Fruit fly (Drosophila melanogaster): Measurements from ENCODE around the gene CG18641.

The CG18641 gene

DNA sequence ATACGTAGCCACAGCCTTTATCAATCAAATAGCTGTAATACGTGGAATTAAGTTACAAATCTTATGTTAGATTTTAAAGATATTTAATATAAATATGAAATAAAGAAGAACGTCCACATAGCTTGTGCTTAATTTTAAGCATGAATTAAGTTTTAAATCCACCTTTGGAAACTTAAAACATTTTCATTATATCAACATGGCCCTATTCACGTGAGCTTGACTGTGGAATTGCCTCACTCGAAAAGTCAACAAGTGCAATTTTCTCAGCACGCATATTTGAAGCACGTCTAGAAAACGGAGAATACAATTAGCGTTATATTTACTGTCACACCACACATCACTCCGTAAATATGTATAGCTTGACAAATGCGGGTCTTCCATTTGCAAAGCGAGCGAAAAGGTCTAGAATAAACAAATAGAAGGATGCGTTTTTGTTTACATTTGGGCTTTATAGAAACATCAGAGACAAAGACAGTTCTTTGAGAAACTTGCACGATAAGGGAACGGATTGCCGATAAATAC lies 51.4 kb downstream of the CG18641 start (continued):
- TF ChIP-seq bcd (GFP tag; optimal IDR thresholded peaks at IDR 0.05) (peak; percentile 84), twi (tag; optimal IDR thresholded peaks at IDR 0.05) (peak; percentile 81), Jarid2 (GFP tag; optimal IDR thresholded peaks at IDR 0.05) (peak; percentile 66), tap (tag; optimal IDR thresholded peaks at IDR 0.05) (peak; percentile 92), CG34376 (GFP tag; optimal IDR thresholded peaks at IDR 0.05) (peak; percentile 64), CG15269 (tag; optimal IDR thresholded peaks at IDR 0.05) (peak; percentile 93), CG10267 (tag; optimal IDR thresholded peaks at IDR 0.05) (peak; percentile 87), unpg (GFP tag; optimal IDR thresholded peaks at IDR 0.05) (peak; percentile 96), Dad (GFP tag; optimal IDR thresholded peaks at IDR 0.05) (peak; percentile 56), Poxn (GFP tag; IDR thresholded peaks at IDR 0.05) (0 out of 2 replicates have a peak, but pooled peaks have one; percentile 10), sens (GFP tag) (peak; percentile 95), dimm (GFP tag; IDR thresholded peaks at IDR 0.05) (no peak), BEAF-32 (GFP tag; optimal IDR thresholded peaks at IDR 0.05) (no peak), yki (optimal IDR thresholded peaks at IDR 0.05) (no peak), NFAT (GFP tag; IDR thresholded peaks at IDR 0.05) (peak; percentile 64), otp (GFP tag; IDR thresholded peaks at IDR 0.05) (peak; percentile 89; the same call in 2 of the 3 replicates), row (GFP tag; IDR thresholded peaks at IDR 0.05) (peak; percentile 92), Sry-δ (GFP tag; optimal IDR thresholded peaks at IDR 0.05) (no peak), Tbp (GFP tag; optimal IDR thresholded peaks at IDR 0.05) (no peak), ERR (GFP tag; optimal IDR thresholded peaks at IDR 0.05) (no peak), CG31365 (tag; optimal IDR thresholded peaks at IDR 0.05) (peak; percentile 43), CG1647 (GFP tag; optimal IDR thresholded peaks at IDR 0.05) (peak; percentile 55), Atf6 (GFP tag; IDR thresholded peaks at IDR 0.05) (peak; percentile 84), jing (GFP tag; optimal IDR thresholded peaks at IDR 0.05) (peak; percentile 52), sim (GFP tag; IDR thresholded peaks at IDR 0.05) (0 out of 2 replicates have a peak, but pooled peaks have one; percentile 28), fru (optimal IDR thresholded peaks at IDR 0.05) (no peak), CG33557 (GFP tag; optimal IDR thresholded peaks at IDR 0.05) (peak; percentile 77), CG3163 (GFP tag; optimal IDR thresholded peaks at IDR 0.05) (no peak), CG10565 (GFP tag; optimal IDR thresholded peaks at IDR 0.05) (peak; percentile 59), Lhr (GFP tag; optimal IDR thresholded peaks at IDR 0.05) (peak; percentile 51), sisA (GFP tag; IDR thresholded peaks at IDR 0.05) (peak; percentile 80), trem (tag; optimal IDR thresholded peaks at IDR 0.05) (peak; percentile 88), stc (GFP tag; IDR thresholded peaks at IDR 0.05) (peak; percentile 87), CG10209 (GFP tag; optimal IDR thresholded peaks at IDR 0.05) (peak; percentile 84), exex (tag; optimal IDR thresholded peaks at IDR 0.05) (peak; percentile 63), CG12744 (GFP tag; optimal IDR thresholded peaks at IDR 0.05) (peak; percentile 71), CG6175 (GFP tag; IDR thresholded peaks at IDR 0.05) (peak; percentile 57; the same call in 1 of the 3 replicates), CG10979 (tag; optimal IDR thresholded peaks at IDR 0.05) (peak; percentile 92), dmrt11E (tag; optimal IDR thresholded peaks at IDR 0.05) (peak; percentile 89), da (GFP tag; optimal IDR thresholded peaks at IDR 0.05) (no peak), CG2889 (GFP tag; IDR thresholded peaks at IDR 0.05) (no peak), Dll (GFP tag; IDR thresholded peaks at IDR 0.05; ENCODE audit: partially characterized antibody) (no peak), ind (GFP tag; optimal IDR thresholded peaks at IDR 0.05) (peak; percentile 86), CG1602 (GFP tag; optimal IDR thresholded peaks at IDR 0.05) (peak; percentile 78), az2 (GFP tag; optimal IDR thresholded peaks at IDR 0.05) (peak; percentile 84), CG17385 (GFP tag; optimal IDR thresholded peaks at IDR 0.05) (peak; percentile 87), CG2116 (GFP tag; optimal IDR thresholded peaks at IDR 0.05) (peak; percentile 45), crc (GFP tag; optimal IDR thresholded peaks at IDR 0.05) (peak; percentile 40), CG3995 (GFP tag; optimal IDR thresholded peaks at IDR 0.05) (peak; percentile 47), schlank (tag; optimal IDR thresholded peaks at IDR 0.05) (peak; percentile 51), mam (GFP tag; optimal IDR thresholded peaks at IDR 0.05) (peak; percentile 61), Med (GFP tag) (peak; percentile 93)

Data from whole organism, embryonic.